Fruit fly (Drosophila melanogaster) whole organism, embryonic: ENCODE results near the gene Bap111.

Experiments used
- Antp ChIP-seq: fragments of 200-800 bp; sonication (Bioruptor generic); optimal IDR thresholded peaks from 3 replicates; lab custom pipeline; 2016; ENCODE audit warnings: missing biosample characterization, missing genetic modification characterization
- Atf6 ChIP-seq: fragments of 200-800 bp; sonication (Bioruptor generic); IDR thresholded peaks from 2 replicates; pipeline ENCODE4 v1.3.6; 2022; ENCODE audit warnings: missing biosample characterization, missing genetic modification characterization
- C15 ChIP-seq: fragments of 200-800 bp; sonication (Bioruptor generic); IDR thresholded peaks from 3 replicates; pipeline ENCODE4 v1.3.6; 2022; ENCODE audit warnings: missing biosample characterization, missing genetic modification characterization
- CG10274 ChIP-seq: fragments of 200-800 bp; sonication (Bioruptor generic); optimal IDR thresholded peaks from 3 replicates; lab custom pipeline; 2017; ENCODE audit warnings: missing biosample characterization, mild to moderate bottlenecking, missing genetic modification characterization
- CG10366 ChIP-seq: fragments of 200-800 bp; sonication (Bioruptor generic); IDR thresholded peaks from 2 replicates; pipeline ENCODE4 v1.3.6; 2022; ENCODE audit warnings: missing biosample characterization, missing genetic modification characterization
- CG10462 ChIP-seq: fragments of 200-800 bp; sonication (Bioruptor generic); optimal IDR thresholded peaks from 2 replicates; lab custom pipeline; 2016; ENCODE audit warnings: missing biosample characterization, missing genetic modification characterization
- CG11085 ChIP-seq: fragments of 200-800 bp; sonication (Bioruptor generic); IDR thresholded peaks from 2 replicates; pipeline ENCODE4 v1.3.6; 2022; ENCODE audit warnings: missing biosample characterization, missing genetic modification characterization
- CG11723 ChIP-seq: fragments of 200-800 bp; sonication (Bioruptor generic); optimal IDR thresholded peaks from 2 replicates; lab custom pipeline; 2017; ENCODE audit warnings: missing biosample characterization, mild to moderate bottlenecking, missing genetic modification characterization
- CG12104 ChIP-seq: fragments of 200-800 bp; sonication (Bioruptor generic); optimal IDR thresholded peaks from 3 replicates; lab custom pipeline; 2016; ENCODE audit warnings: missing biosample characterization, missing genetic modification characterization
- CG14441 ChIP-seq: fragments of 200-800 bp; sonication (Bioruptor generic); IDR thresholded peaks from 2 replicates; pipeline ENCODE4 v1.3.6; 2022; ENCODE audit warnings: missing biosample characterization, missing genetic modification characterization
- CG15269 ChIP-seq: fragments of 200-800 bp; sonication (Bioruptor generic); optimal IDR thresholded peaks from 2 replicates; lab custom pipeline; 2018; ENCODE audit warnings: missing biosample characterization, mild to moderate bottlenecking, missing genetic modification characterization, moderate library complexity
- CG1603 ChIP-seq: fragments of 200-800 bp; sonication (Bioruptor generic); optimal IDR thresholded peaks from 2 replicates; lab custom pipeline; 2019; ENCODE audit warnings: missing biosample characterization, mild to moderate bottlenecking, missing genetic modification characterization, moderate library complexity
- CG17359 ChIP-seq: fragments of 200-800 bp; sonication (Bioruptor generic); optimal IDR thresholded peaks from 3 replicates; lab custom pipeline; 2018; ENCODE audit warnings: missing biosample characterization, mild to moderate bottlenecking, missing genetic modification characterization, moderate library complexity
- CG17802 ChIP-seq: fragments of 200-800 bp; sonication (Bioruptor generic); optimal IDR thresholded peaks from 2 replicates; lab custom pipeline; 2018; ENCODE audit warnings: missing biosample characterization, mild to moderate bottlenecking, missing genetic modification characterization, moderate library complexity
- CG17829 ChIP-seq: fragments of 200-800 bp; optimal IDR thresholded peaks from 2 replicates; lab custom pipeline; 2019; ENCODE audit warnings: missing biosample characterization, mild to moderate bottlenecking, missing genetic modification characterization, moderate library complexity
- CG18599 ChIP-seq: fragments of 200-800 bp; sonication (Bioruptor generic); optimal IDR thresholded peaks from 3 replicates; lab custom pipeline; 2017; ENCODE audit warnings: missing biosample characterization, missing genetic modification characterization, mild to moderate bottlenecking, moderate library complexity, missing genetic modification reagents
- CG2120 ChIP-seq: fragments of 200-800 bp; sonication (Bioruptor generic); optimal IDR thresholded peaks from 3 replicates; lab custom pipeline; 2016; ENCODE audit warnings: missing biosample characterization, missing genetic modification characterization
- CG34376 ChIP-seq: fragments of 200-800 bp; sonication (Bioruptor generic); optimal IDR thresholded peaks from 2 replicates; lab custom pipeline; 2018; ENCODE audit warnings: missing biosample characterization, mild to moderate bottlenecking, missing genetic modification characterization
- CG3726 ChIP-seq: fragments of 200-800 bp; sonication (Bioruptor generic); IDR thresholded peaks from 3 replicates; pipeline ENCODE4, ENCODE4 v1.3.6; 2022; ENCODE audit warnings: missing biosample characterization, missing genetic modification characterization
- CG42726 ChIP-seq: fragments of 200-800 bp; sonication (Bioruptor generic); IDR thresholded peaks from 2 replicates; pipeline ENCODE4 v1.3.6; 2022; ENCODE audit warnings: missing biosample characterization, missing genetic modification characterization; ENCODE audit not compliant: partially characterized antibody
- CG5245 ChIP-seq: fragments of 200-800 bp; sonication (Bioruptor generic); optimal IDR thresholded peaks from 3 replicates; lab custom pipeline; 2016; ENCODE audit warnings: missing biosample characterization, missing genetic modification characterization
- CG6854 ChIP-seq: fragments of 200-800 bp; sonication (Bioruptor generic); optimal IDR thresholded peaks from 3 replicates; lab custom pipeline; 2017; ENCODE audit warnings: missing biosample characterization, mild to moderate bottlenecking, missing genetic modification characterization
- CG8944 ChIP-seq: fragments of 200-800 bp; sonication (Bioruptor generic); optimal IDR thresholded peaks from 3 replicates; lab custom pipeline; 2016; ENCODE audit warnings: missing biosample characterization, missing genetic modification characterization
- CHES-1-like ChIP-seq: fragments of 200-800 bp; sonication (Bioruptor generic); optimal IDR thresholded peaks from 2 replicates; lab custom pipeline; 2016; ENCODE audit warnings: missing biosample characterization, missing genetic modification characterization
- CTCF ChIP-seq: fragments of 200-800 bp; sonication (Bioruptor generic); optimal IDR thresholded peaks from 2 replicates; lab custom pipeline; 2017; ENCODE audit warnings: missing biosample characterization, mild to moderate bottlenecking, missing genetic modification characterization, moderate library complexity
- Dip2 ChIP-seq: fragments of 200-800 bp; sonication (Bioruptor generic); IDR thresholded peaks from 2 replicates; pipeline ENCODE4 v1.3.6; 2022; ENCODE audit warnings: missing biosample characterization, missing genetic modification characterization
- Drgx ChIP-seq: fragments of 200-800 bp; sonication (Bioruptor generic); IDR thresholded peaks from 2 replicates; pipeline ENCODE4 v1.3.6; 2022; ENCODE audit warnings: missing biosample characterization, missing genetic modification characterization
- Ets97D ChIP-seq: fragments of 200-800 bp; sonication (Bioruptor generic); optimal IDR thresholded peaks from 3 replicates; lab custom pipeline; 2016; ENCODE audit warnings: missing biosample characterization, missing genetic modification characterization
- HmgZ ChIP-seq: fragments of 200-800 bp; sonication (Bioruptor generic); optimal IDR thresholded peaks from 2 replicates; lab custom pipeline; 2018; ENCODE audit warnings: missing biosample characterization, mild to moderate bottlenecking, missing genetic modification characterization
- Neu2 ChIP-seq: fragments of 200-800 bp; sonication (Bioruptor generic); optimal IDR thresholded peaks from 3 replicates; lab custom pipeline; 2016; ENCODE audit warnings: missing biosample characterization, missing genetic modification characterization, borderline replicate concordance
- NfI ChIP-seq: fragments of 200-800 bp; sonication (Bioruptor generic); optimal IDR thresholded peaks from 3 replicates; lab custom pipeline; 2018; ENCODE audit warnings: missing biosample characterization, mild to moderate bottlenecking, missing genetic modification characterization, moderate library complexity
- Ptx1 ChIP-seq: fragments of 200-800 bp; sonication (Bioruptor generic); IDR thresholded peaks from 2 replicates; pipeline ENCODE4 v1.3.6; 2022; ENCODE audit warnings: missing biosample characterization, missing genetic modification characterization
- Sry-β ChIP-seq: fragments of 200-800 bp; sonication (Bioruptor generic); optimal IDR thresholded peaks from 2 replicates; lab custom pipeline; 2018; ENCODE audit warnings: missing biosample characterization, mild to moderate bottlenecking, missing genetic modification characterization, moderate library complexity
- bowl ChIP-seq: fragments of 200-800 bp; sonication (Bioruptor generic); IDR thresholded peaks from 2 replicates; pipeline ENCODE4 v1.3.6; 2022; ENCODE audit warnings: missing biosample characterization, missing genetic modification characterization
- cato ChIP-seq: fragments of 200-800 bp; sonication (Bioruptor generic); optimal IDR thresholded peaks from 2 replicates; lab custom pipeline; 2016; ENCODE audit warnings: missing biosample characterization, missing genetic modification characterization, borderline replicate concordance
- da ChIP-seq: fragments of 200-800 bp; sonication (Bioruptor generic); optimal IDR thresholded peaks from 2 replicates; lab custom pipeline; 2016; ENCODE audit warnings: missing biosample characterization, missing genetic modification characterization
- dan ChIP-seq: fragments of 200-800 bp; sonication (Bioruptor generic); IDR thresholded peaks from 2 replicates; pipeline ENCODE4 v1.3.6; 2022; ENCODE audit warnings: missing biosample characterization, missing genetic modification characterization
- emc ChIP-seq: fragments of 200-800 bp; sonication (Bioruptor generic); optimal IDR thresholded peaks from 2 replicates; lab custom pipeline; 2016; ENCODE audit warnings: missing biosample characterization, missing genetic modification characterization
- exex ChIP-seq: fragments of 200-800 bp; sonication (Bioruptor generic); optimal IDR thresholded peaks from 4 replicates; lab custom pipeline; 2018; ENCODE audit warnings: missing biosample characterization, mild to moderate bottlenecking, missing genetic modification characterization, moderate library complexity
- gro ChIP-seq: fragments of 200-800 bp; sonication (Bioruptor generic); optimal IDR thresholded peaks from 2 replicates; lab custom pipeline; 2016; ENCODE audit warnings: missing biosample characterization, missing genetic modification characterization
- hb ChIP-seq: fragments of 200-800 bp; sonication (Bioruptor generic); IDR thresholded peaks from 3 replicates; pipeline ENCODE4 v1.3.6; 2022; ENCODE audit warnings: missing biosample characterization, missing genetic modification characterization; ENCODE audit not compliant: partially characterized antibody
- hth ChIP-seq: fragments of >200 bp; optimal IDR thresholded peaks from 2 replicates; lab custom pipeline; 2017; ENCODE audit warnings: inconsistent platforms
- jing ChIP-seq: fragments of 200-800 bp; sonication (Bioruptor generic); optimal IDR thresholded peaks from 2 replicates; lab custom pipeline; 2018; ENCODE audit warnings: missing biosample characterization, mild to moderate bottlenecking, missing genetic modification characterization
- maf-S ChIP-seq: fragments of 200-800 bp; sonication (Bioruptor generic); optimal IDR thresholded peaks from 2 replicates; lab custom pipeline; 2016; ENCODE audit warnings: missing biosample characterization, missing genetic modification characterization
- nom ChIP-seq: fragments of 200-800 bp; sonication (Bioruptor generic); optimal IDR thresholded peaks from 2 replicates; lab custom pipeline; 2017; ENCODE audit warnings: missing biosample characterization, missing genetic modification characterization, mild to moderate bottlenecking, moderate library complexity, missing genetic modification reagents
- odd ChIP-seq: fragments of 200-800 bp; sonication (Bioruptor generic); optimal IDR thresholded peaks from 2 replicates; lab custom pipeline; 2017; ENCODE audit warnings: missing biosample characterization, mild to moderate bottlenecking, missing genetic modification characterization
- pum ChIP-seq: fragments of 200-800 bp; sonication (Bioruptor generic); optimal IDR thresholded peaks from 2 replicates; lab custom pipeline; 2016; ENCODE audit warnings: missing biosample characterization, missing genetic modification characterization
- row ChIP-seq: fragments of 200-800 bp; sonication (Bioruptor generic); IDR thresholded peaks from 3 replicates; pipeline ENCODE4 v1.3.6; 2022; ENCODE audit warnings: missing biosample characterization, missing genetic modification characterization
- seq ChIP-seq: fragments of 200-800 bp; sonication (Bioruptor generic); IDR thresholded peaks from 2 replicates; pipeline ENCODE4 v1.3.6; 2022; ENCODE audit warnings: missing biosample characterization, missing genetic modification characterization
- sob ChIP-seq: fragments of 200-800 bp; sonication (Bioruptor generic); IDR thresholded peaks from 2 replicates; pipeline ENCODE4 v1.3.6; 2022; ENCODE audit warnings: missing biosample characterization, missing genetic modification characterization
- sqz ChIP-seq: fragments of 200-800 bp; sonication (Bioruptor generic); optimal IDR thresholded peaks from 3 replicates; lab custom pipeline; 2018; ENCODE audit warnings: missing biosample characterization, mild to moderate bottlenecking, missing genetic modification characterization
- stwl ChIP-seq: fragments of 200-800 bp; sonication (Bioruptor generic); optimal IDR thresholded peaks from 3 replicates; lab custom pipeline; 2018; ENCODE audit warnings: missing biosample characterization, mild to moderate bottlenecking, missing genetic modification characterization, moderate library complexity
- yki ChIP-seq: fragments of >200 bp; optimal IDR thresholded peaks from 3 replicates; lab custom pipeline; 2018

Gene Bap111

DNA sequence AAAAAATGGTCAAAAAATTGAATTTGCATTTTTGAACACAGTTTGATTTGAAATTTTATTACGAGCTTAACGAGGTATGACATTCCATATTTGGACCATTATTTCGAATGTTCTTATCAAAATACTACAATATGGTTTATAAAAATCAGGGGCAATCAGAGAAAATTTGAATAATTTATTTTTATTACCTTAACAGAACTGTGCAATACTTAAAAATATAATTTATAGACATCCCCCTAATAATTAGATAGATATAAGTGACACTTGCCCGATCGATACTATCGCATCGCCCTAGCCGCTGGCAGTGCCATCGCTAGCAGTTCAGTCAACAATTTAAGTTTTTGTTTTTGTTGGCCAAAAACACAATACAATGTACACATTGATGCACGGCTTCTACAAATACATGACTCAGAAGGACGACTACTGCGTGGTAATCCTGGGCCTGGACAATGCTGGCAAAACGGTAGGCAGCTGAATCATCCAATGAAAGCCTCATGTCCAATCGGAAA is 42.3 kb upstream of the Bap111 start, which contains the start of gene Arfrp1 (continued):
- no peak for TF ChIP-seq hth
- no peak for TF ChIP-seq odd
- TF ChIP-seq CG3726 = no peak
- TF ChIP-seq jing (GFP tag; lab: Kevin White, UChicago) = no peak
- TF ChIP-seq row = peak; percentile 75
- TF ChIP-seq Drgx = no peak
- peak; percentile 55 for TF ChIP-seq CG12104 (GFP tag; lab: Kevin White, UChicago)
- TF ChIP-seq CG10462 (GFP tag; lab: Kevin White, UChicago) = no peak
- peak; percentile 10 for TF ChIP-seq CG34376
- no peak for TF ChIP-seq bowl (GFP tag; lab: Robert Waterston, UW)
- no peak for TF ChIP-seq Neu2 (GFP tag; lab: Kevin White, UChicago)
- TF ChIP-seq da (GFP tag; lab: Kevin White, UChicago) = no peak
- no peak for TF ChIP-seq C15 (GFP tag; lab: Robert Waterston, UW)
- TF ChIP-seq cato = no peak
- TF ChIP-seq nom = no peak
- no peak for TF ChIP-seq pum (GFP tag; lab: Kevin White, UChicago)
- no peak for TF ChIP-seq Atf6 (GFP tag; lab: Robert Waterston, UW)
- TF ChIP-seq CG15269 (tag; lab: Kevin White, UChicago) = no peak
- no peak for TF ChIP-seq Ptx1
- no peak for TF ChIP-seq CG5245
- TF ChIP-seq CTCF (GFP tag; lab: Kevin White, UChicago) = no peak
- no peak for TF ChIP-seq CG18599 (GFP tag; lab: Kevin White, UChicago)
- TF ChIP-seq CG8944 (GFP tag; lab: Kevin White, UChicago) = no peak
- TF ChIP-seq exex (tag; lab: Kevin White, UChicago) = peak; percentile 32
- peak; percentile 12 for TF ChIP-seq CG1603 (tag; lab: Kevin White, UChicago)
- no peak for TF ChIP-seq stwl (tag; lab: Kevin White, UChicago)
- TF ChIP-seq sqz (GFP tag; lab: Kevin White, UChicago) = no peak
- no peak for TF ChIP-seq CG17802 (tag; lab: Kevin White, UChicago)
- TF ChIP-seq HmgZ (tag; lab: Kevin White, UChicago) = peak; percentile 18
- no peak for TF ChIP-seq Sry-β (GFP tag; lab: Kevin White, UChicago)
- peak; percentile 19; the same call in 1 of the 2 replicates for TF ChIP-seq sob (GFP tag; lab: Robert Waterston, UW)
- TF ChIP-seq maf-S (GFP tag; lab: Kevin White, UChicago) = no peak
- TF ChIP-seq CG10366 = peak; percentile 15; the same call in 1 of the 2 replicates
- no peak for TF ChIP-seq CG10274 (GFP tag; lab: Kevin White, UChicago)
- peak; percentile 74 for TF ChIP-seq hb (GFP tag; lab: Robert Waterston, UW)
- TF ChIP-seq CG17829 (tag; lab: Kevin White, UChicago) = no peak
- TF ChIP-seq NfI (GFP tag; lab: Kevin White, UChicago) = no peak
- no peak for TF ChIP-seq seq (GFP tag; lab: Robert Waterston, UW)
- TF ChIP-seq emc (GFP tag; lab: Kevin White, UChicago) = no peak
- 0 out of 2 replicates have a peak, but pooled peaks have one; percentile 32 for TF ChIP-seq CG14441 (GFP tag; lab: Robert Waterston, UW)
- peak; percentile 73 for TF ChIP-seq CG42726 (GFP tag; lab: Robert Waterston, UW)
- no peak for TF ChIP-seq gro
- no peak for TF ChIP-seq CG11085 (GFP tag; lab: Robert Waterston, UW)
- peak; percentile 23 for TF ChIP-seq Ets97D (GFP tag; lab: Kevin White, UChicago)
- peak; percentile 48 for TF ChIP-seq CG2120 (GFP tag; lab: Kevin White, UChicago)
- no peak for TF ChIP-seq CG17359 (tag; lab: Kevin White, UChicago)
- no peak for TF ChIP-seq CG11723
- no peak for TF ChIP-seq CHES-1-like
- no peak for TF ChIP-seq Dip2
- TF ChIP-seq yki (lab: Kevin White, UChicago) = no peak
- no peak for TF ChIP-seq CG6854
- TF ChIP-seq Antp = no peak
- no peak for TF ChIP-seq dan (GFP tag; lab: Robert Waterston, UW)
